Worm (Caenorhabditis elegans): ENCODE results near the gene Y54E2A.4.

Gene Y54E2A.4

ce11 chrII:14753858-14754750 lies at the start of gene Y54E2A.4, which contains the start of gene tac-1:
Y54E2A.4 (plus strand) TSS chrII:14754622.
tac-1 (minus strand) TSS chrII:14753877.
- TF ChIP-seq unc-62 (GFP tag; optimal IDR thresholded peaks at IDR 0.05): no peak

ce11 chrII:14705215-14705614 lies 49.2 kb upstream of the Y54E2A.4 start, which contains the start of gene C09F9.2:
C09F9.2 (plus strand) TSS chrII:14705515.
- no peak for TF ChIP-seq unc-62 (GFP tag; optimal IDR thresholded peaks at IDR 0.05)

ce11 chrII:14705956-14706355 lies 48.5 kb upstream of the Y54E2A.4 start:
- no peak for TF ChIP-seq unc-62 (GFP tag; optimal IDR thresholded peaks at IDR 0.05)

ce11 chrII:14706479-14706878 lies 47.9 kb upstream of the Y54E2A.4 start:
- no peak for TF ChIP-seq unc-62 (GFP tag; optimal IDR thresholded peaks at IDR 0.05)

- TF ChIP-seq unc-62 (GFP tag; optimal IDR thresholded peaks at IDR 0.05): no peak
Observed at ce11 chrII:14728119-14728518, 26.3 kb upstream of the Y54E2A.4 start.

- TF ChIP-seq unc-62 (GFP tag; optimal IDR thresholded peaks at IDR 0.05): no peak
Observed at ce11 chrII:14733424-14733823, 21.0 kb upstream of the Y54E2A.4 start, which contains the start of gene glna-1. glna-1 (minus strand) TSS chrII:14733524.

- TF ChIP-seq unc-62 (GFP tag; optimal IDR thresholded peaks at IDR 0.05): no peak
Observed at ce11 chrII:14739143-14739542, 15.3 kb upstream of the Y54E2A.4 start, which contains the start of gene npr-34. npr-34 (minus strand) TSS chrII:14739243.

- TF ChIP-seq unc-62 (GFP tag; optimal IDR thresholded peaks at IDR 0.05): no peak
Observed at ce11 chrII:14745127-14745526, 9.3 kb upstream of the Y54E2A.4 start.

ce11 chrII:14752187-14752959 lies 2.0 kb upstream of the Y54E2A.4 start, which contains the start of gene smg-9:
smg-9 (minus strand) TSS chrII:14752849.
- no peak for TF ChIP-seq unc-62 (GFP tag; optimal IDR thresholded peaks at IDR 0.05)

- TF ChIP-seq unc-62 (GFP tag; optimal IDR thresholded peaks at IDR 0.05): no peak
Observed at ce11 chrII:14753246-14753645, 1.2 kb upstream of the Y54E2A.4 start.

ce11 chrII:14757711-14758110 lies 3.3 kb downstream of the Y54E2A.4 start, which contains the start of gene Y54E2A.5:
Y54E2A.5 (minus strand) TSS chrII:14757811.
- TF ChIP-seq unc-62 (GFP tag; optimal IDR thresholded peaks at IDR 0.05): no peak

- TF ChIP-seq unc-62 (GFP tag; optimal IDR thresholded peaks at IDR 0.05): no peak
Observed at ce11 chrII:14768804-14769203, 14.4 kb downstream of the Y54E2A.4 start.

- no peak for TF ChIP-seq unc-62 (GFP tag; optimal IDR thresholded peaks at IDR 0.05)
Observed at ce11 chrII:14771096-14771495, 16.7 kb downstream of the Y54E2A.4 start.

- no peak for TF ChIP-seq unc-62 (GFP tag; optimal IDR thresholded peaks at IDR 0.05)
Observed at ce11 chrII:14772113-14772512, 17.7 kb downstream of the Y54E2A.4 start.

ce11 chrII:14772956-14773788 lies 18.8 kb downstream of the Y54E2A.4 start, which contains the start of gene Y54E2A.7:
Y54E2A.7 (minus strand) TSS chrII:14773006.
- no peak for TF ChIP-seq unc-62 (GFP tag; optimal IDR thresholded peaks at IDR 0.05)
